Worm (Caenorhabditis elegans): ENCODE measurements around the gene crn-3.

Gene crn-3

ce11 chrII:10603560-10603959 lies 15.7 kb downstream of the crn-3 start:
- TF ChIP-seq egl-44 (GFP tag; IDR thresholded peaks at IDR 0.05) (no peak), ceh-40 (GFP tag; IDR thresholded peaks at IDR 0.05) (no peak), K12H6.12 (tag; optimal IDR thresholded peaks at IDR 0.05) (no peak), rpc-1 (optimal IDR thresholded peaks at IDR 0.05) (no peak), rpc-1 (tag; optimal IDR thresholded peaks at IDR 0.05) (no peak)

DNA sequence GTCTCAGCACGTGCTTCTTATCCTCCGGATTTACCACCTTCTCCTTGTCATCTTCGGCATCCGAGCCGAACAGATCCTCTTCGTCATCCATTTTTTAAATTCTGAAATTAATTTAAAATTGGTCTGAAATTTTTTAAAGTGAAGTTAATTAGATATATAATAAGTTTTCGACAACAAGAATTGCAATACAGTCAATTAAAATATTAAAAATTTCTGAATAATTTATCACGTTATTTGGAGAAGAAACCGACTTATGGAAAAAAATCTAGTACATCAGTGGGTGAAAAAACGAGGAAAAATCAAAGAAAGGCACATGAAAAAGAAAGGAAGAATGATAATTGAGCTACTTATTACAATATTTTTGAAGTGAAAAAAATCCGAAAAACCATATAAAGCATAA lies 17.7 kb downstream of the crn-3 start, which contains the start of gene taf-13:
Gene taf-13 (minus strand): TSS at position 101 of the 400 bp plus-strand sequence.
- TF ChIP-seq chd-7 (tag; optimal IDR thresholded peaks at IDR 0.05) = no peak
- TF ChIP-seq sea-2 (GFP tag; IDR thresholded peaks at IDR 0.05) = no peak
- TF ChIP-seq ztf-25 (GFP tag; IDR thresholded peaks at IDR 0.05) = no peak
- TF ChIP-seq K12H6.12 (tag; optimal IDR thresholded peaks at IDR 0.05) = no peak
- TF ChIP-seq ekl-4 (GFP tag; IDR thresholded peaks at IDR 0.05) = no peak
- TF ChIP-seq Y95B8A.8 (GFP tag; IDR thresholded peaks at IDR 0.05) = no peak
- no peak for TF ChIP-seq aptf-3 (GFP tag; IDR thresholded peaks at IDR 0.05)
- no peak for TF ChIP-seq egl-18 (GFP tag; IDR thresholded peaks at IDR 0.05)
- no peak for TF ChIP-seq Y67H2A.10 (GFP tag; conservative IDR thresholded peaks at IDR 0.05)
- no peak for TF ChIP-seq D2030.7 (GFP tag; IDR thresholded peaks at IDR 0.05)
- TF ChIP-seq nhr-80 (tag; optimal IDR thresholded peaks at IDR 0.05) = no peak
- no peak for TF ChIP-seq Y56A3A.18 (GFP tag; IDR thresholded peaks at IDR 0.05)
- no peak for TF ChIP-seq zim-3 (tag; optimal IDR thresholded peaks at IDR 0.05)
- TF ChIP-seq snpc-4 (GFP tag; optimal IDR thresholded peaks at IDR 0.05) = no peak
- no peak for TF ChIP-seq snpc-4 (tag; optimal IDR thresholded peaks at IDR 0.05)
- TF ChIP-seq F52B5.7 (tag; optimal IDR thresholded peaks at IDR 0.05) = no peak
- no peak for TF ChIP-seq F55B11.4 (tag; optimal IDR thresholded peaks at IDR 0.05; ENCODE audit: borderline replicate concordance, insufficient read depth)

- TF ChIP-seq zim-3 (tag; optimal IDR thresholded peaks at IDR 0.05) (no peak), ceh-58 (GFP tag; IDR thresholded peaks at IDR 0.05) (no peak), xnd-1 (tag; optimal IDR thresholded peaks at IDR 0.05) (no peak), ceh-100 (GFP tag; IDR thresholded peaks at IDR 0.05) (peak; percentile 69; the same call in 1 of the 2 replicates), lin-35 (GFP tag; optimal IDR thresholded peaks at IDR 0.05) (peak in 1 of 3 experiments; percentile 36), ztf-6 (GFP tag; IDR thresholded peaks at IDR 0.05) (no peak), Y53F4B.3 (GFP tag; IDR thresholded peaks at IDR 0.05) (no peak), F23B12.7 (tag; optimal IDR thresholded peaks at IDR 0.05; ENCODE audit: insufficient read depth) (peak; percentile 1), egrh-3 (GFP tag; IDR thresholded peaks at IDR 0.05) (no peak), efl-1 (GFP tag; optimal IDR thresholded peaks at IDR 0.05) (peak; percentile 10), attf-5 (GFP tag; optimal IDR thresholded peaks at IDR 0.05) (peak; percentile 79), nhr-80 (tag; optimal IDR thresholded peaks at IDR 0.05) (peak; percentile 32), hmg-1.2 (GFP tag; IDR thresholded peaks at IDR 0.05) (peak; percentile 32; the same call in 1 of the 2 replicates), mcd-1 (GFP tag; IDR thresholded peaks at IDR 0.05) (peak; percentile 84)
These were observed 19.6 kb downstream of the crn-3 start, which contains the start of gene ccm-3 for ce11 chrII:10607238-10607961. Gene ccm-3 (minus strand): TSS chrII:10607275.

ce11 chrII:10608821-10609220 lies 21.0 kb downstream of the crn-3 start:
- no peak for TF ChIP-seq unc-62 (GFP tag; optimal IDR thresholded peaks at IDR 0.05)
- TF ChIP-seq mes-4 (tag; optimal IDR thresholded peaks at IDR 0.05) = no peak
- no peak for TF ChIP-seq dpff-1 (tag; optimal IDR thresholded peaks at IDR 0.05)
- no peak for TF ChIP-seq ZK185.1 (tag; optimal IDR thresholded peaks at IDR 0.05; ENCODE audit: poor library complexity, severe bottlenecking)
- no peak for TF ChIP-seq snpc-1.3 (tag; optimal IDR thresholded peaks at IDR 0.05; ENCODE audit: insufficient read depth)
- TF ChIP-seq ceh-79 (tag; optimal IDR thresholded peaks at IDR 0.05) = no peak
